Fruit fly (Drosophila melanogaster) whole organism, embryonic: ENCODE data around the gene IntS14.

ENCODE experiments used
- C15 ChIP-seq: fragments of 200-800 bp; sonication (Bioruptor generic); IDR thresholded peaks from 3 replicates; pipeline ENCODE4 v1.3.6; 2022; ENCODE audit warnings: missing biosample characterization, missing genetic modification characterization
- CG13775 ChIP-seq: fragments of 200-800 bp; sonication (Bioruptor generic); optimal IDR thresholded peaks from 3 replicates; lab custom pipeline; 2017; ENCODE audit warnings: missing biosample characterization, mild to moderate bottlenecking, missing genetic modification characterization
- CG13894 ChIP-seq: fragments of 200-800 bp; sonication (Bioruptor generic); optimal IDR thresholded peaks from 3 replicates; lab custom pipeline; 2018; ENCODE audit warnings: missing biosample characterization, mild to moderate bottlenecking, missing genetic modification characterization, moderate library complexity
- CG15514 ChIP-seq: fragments of 200-800 bp; sonication (Bioruptor generic); optimal IDR thresholded peaks from 3 replicates; lab custom pipeline; 2017; ENCODE audit warnings: missing biosample characterization, missing genetic modification characterization, mild to moderate bottlenecking, moderate library complexity, missing genetic modification reagents
- CG1647 ChIP-seq: fragments of 200-800 bp; sonication (Bioruptor generic); optimal IDR thresholded peaks from 3 replicates; lab custom pipeline; 2016; ENCODE audit warnings: missing biosample characterization, missing genetic modification characterization
- CG18619 ChIP-seq: fragments of 200-800 bp; sonication (Bioruptor generic); optimal IDR thresholded peaks from 3 replicates; lab custom pipeline; 2017; ENCODE audit warnings: missing biosample characterization, mild to moderate bottlenecking, missing genetic modification characterization
- CG2129 ChIP-seq: fragments of 200-800 bp; sonication (Bioruptor generic); IDR thresholded peaks from 2 replicates; pipeline ENCODE4 v1.3.6; 2022; ENCODE audit warnings: missing biosample characterization, missing genetic modification characterization; ENCODE audit not compliant: partially characterized antibody
- CG2889 ChIP-seq: fragments of 200-800 bp; sonication (Bioruptor generic); IDR thresholded peaks from 3 replicates; pipeline ENCODE4 v1.3.6; 2022; ENCODE audit warnings: missing biosample characterization, missing genetic modification characterization
- CG42726 ChIP-seq: fragments of 200-800 bp; sonication (Bioruptor generic); IDR thresholded peaks from 2 replicates; pipeline ENCODE4 v1.3.6; 2022; ENCODE audit warnings: missing biosample characterization, missing genetic modification characterization; ENCODE audit not compliant: partially characterized antibody
- CG4730 ChIP-seq: fragments of 200-800 bp; sonication (Bioruptor generic); IDR thresholded peaks from 2 replicates; pipeline ENCODE4 v1.3.6; 2022; ENCODE audit warnings: missing biosample characterization, missing genetic modification characterization
- CG7556 ChIP-seq: fragments of 200-800 bp; sonication (Bioruptor generic); optimal IDR thresholded peaks from 2 replicates; lab custom pipeline; 2017; ENCODE audit warnings: missing biosample characterization, mild to moderate bottlenecking, missing genetic modification characterization
- CG7786 ChIP-seq: fragments of 200-800 bp; sonication (Bioruptor generic); optimal IDR thresholded peaks from 2 replicates; lab custom pipeline; 2016; ENCODE audit warnings: missing biosample characterization, missing genetic modification characterization
- CG8089 ChIP-seq: fragments of 200-800 bp; sonication (Bioruptor generic); optimal IDR thresholded peaks from 3 replicates; lab custom pipeline; 2016; ENCODE audit warnings: missing biosample characterization, missing genetic modification characterization
- CTCF ChIP-seq: fragments of 200-800 bp; sonication (Bioruptor generic); optimal IDR thresholded peaks from 2 replicates; lab custom pipeline; 2017; ENCODE audit warnings: missing biosample characterization, mild to moderate bottlenecking, missing genetic modification characterization, moderate library complexity
- D19A ChIP-seq: fragments of 200-800 bp; optimal IDR thresholded peaks from 3 replicates; lab custom pipeline; 2019; ENCODE audit warnings: missing biosample characterization, mild to moderate bottlenecking, missing genetic modification characterization, moderate library complexity
- Doc3 ChIP-seq: fragments of 200-800 bp; sonication (Bioruptor generic); IDR thresholded peaks from 3 replicates; pipeline ENCODE4 v1.3.6; 2022; ENCODE audit warnings: missing biosample characterization, missing genetic modification characterization; ENCODE audit not compliant: partially characterized antibody
- Dp ChIP-seq: fragments of 200-800 bp; sonication (Bioruptor generic); optimal IDR thresholded peaks from 2 replicates; lab custom pipeline; 2018; ENCODE audit warnings: missing biosample characterization, mild to moderate bottlenecking, missing genetic modification characterization, moderate library complexity
- Dref ChIP-seq: fragments of 200-800 bp; sonication (Bioruptor generic); IDR thresholded peaks from 2 replicates; pipeline ENCODE4 v1.3.6; 2022; ENCODE audit warnings: missing biosample characterization, missing genetic modification characterization
- ERR ChIP-seq: fragments of 200-800 bp; sonication (Bioruptor generic); optimal IDR thresholded peaks from 2 replicates; lab custom pipeline; 2016; ENCODE audit warnings: missing biosample characterization, missing genetic modification characterization
- Ets65A ChIP-seq: fragments of 200-800 bp; sonication (Bioruptor generic); peaks from one replicate; lab custom pipeline; 2016; ENCODE audit warnings: missing biosample characterization, missing genetic modification characterization
- PHDP ChIP-seq: fragments of 200-800 bp; sonication (Bioruptor generic); optimal IDR thresholded peaks from 3 replicates; lab custom pipeline; 2018; ENCODE audit warnings: missing biosample characterization, mild to moderate bottlenecking, missing genetic modification characterization, moderate library complexity
- Poxn ChIP-seq: fragments of 200-800 bp; sonication (Bioruptor generic); IDR thresholded peaks from 2 replicates; pipeline ENCODE4 v1.3.6; 2022; ENCODE audit warnings: missing biosample characterization, missing genetic modification characterization
- Scr ChIP-seq: fragments of 200-800 bp; sonication (Bioruptor generic); IDR thresholded peaks from 2 replicates; pipeline ENCODE4 v1.3.6; 2022; ENCODE audit warnings: missing biosample characterization, missing genetic modification characterization; ENCODE audit not compliant: partially characterized antibody
- Side ChIP-seq: fragments of 200-800 bp; sonication (Bioruptor generic); optimal IDR thresholded peaks from 2 replicates; lab custom pipeline; 2016; ENCODE audit warnings: missing biosample characterization, missing genetic modification characterization
- Stat92E ChIP-seq, 3 experiments: fragments of >200 bp in 2 of 3; fragments of 200-800 bp in 1 of 3; sonication (Bioruptor generic) in 1 of 3; optimal IDR thresholded peaks; 2 replicates each; lab custom pipeline; 2017 to 2019; ENCODE audit warnings: missing biosample characterization in 3 of 3, missing genetic modification characterization in 3 of 3, mild to moderate bottlenecking in 1 of 3, moderate library complexity in 1 of 3
- ab ChIP-seq: fragments of 200-800 bp; sonication (Bioruptor generic); optimal IDR thresholded peaks from 2 replicates; lab custom pipeline; 2016; ENCODE audit warnings: missing biosample characterization, missing genetic modification characterization
- abd-A ChIP-seq: fragments of 200-800 bp; sonication (Bioruptor generic); optimal IDR thresholded peaks from 3 replicates; lab custom pipeline; 2019; ENCODE audit warnings: missing biosample characterization, mild to moderate bottlenecking, missing genetic modification characterization, moderate library complexity
- ac ChIP-seq: fragments of 200-800 bp; sonication (Bioruptor generic); optimal IDR thresholded peaks from 3 replicates; lab custom pipeline; 2017; ENCODE audit warnings: missing biosample characterization, mild to moderate bottlenecking, missing genetic modification characterization
- ato ChIP-seq: fragments of 200-800 bp; sonication (Bioruptor generic); IDR thresholded peaks from 2 replicates; pipeline ENCODE4 v1.3.6; 2022; ENCODE audit warnings: missing biosample characterization, missing genetic modification characterization; ENCODE audit not compliant: partially characterized antibody
- bab2 ChIP-seq: fragments of 200-800 bp; sonication (Bioruptor generic); optimal IDR thresholded peaks from 2 replicates; lab custom pipeline; 2016; ENCODE audit warnings: missing biosample characterization, missing genetic modification characterization
- bcd ChIP-seq: fragments of 200-800 bp; sonication (Bioruptor generic); optimal IDR thresholded peaks from 2 replicates; lab custom pipeline; 2017; ENCODE audit warnings: missing biosample characterization, mild to moderate bottlenecking, missing genetic modification characterization
- emc ChIP-seq: fragments of 200-800 bp; sonication (Bioruptor generic); optimal IDR thresholded peaks from 2 replicates; lab custom pipeline; 2016; ENCODE audit warnings: missing biosample characterization, missing genetic modification characterization
- ind ChIP-seq: fragments of 200-800 bp; sonication (Bioruptor generic); optimal IDR thresholded peaks from 3 replicates; lab custom pipeline; 2016; ENCODE audit warnings: missing biosample characterization, missing genetic modification characterization
- kah ChIP-seq: fragments of 200-800 bp; sonication (Bioruptor generic); optimal IDR thresholded peaks from 2 replicates; lab custom pipeline; 2018; ENCODE audit warnings: missing biosample characterization, mild to moderate bottlenecking, missing genetic modification characterization
- kay ChIP-seq: fragments of 200-800 bp; sonication (Bioruptor generic); optimal IDR thresholded peaks from 2 replicates; lab custom pipeline; 2016; ENCODE audit warnings: missing biosample characterization, missing genetic modification characterization
- nom ChIP-seq: fragments of 200-800 bp; sonication (Bioruptor generic); optimal IDR thresholded peaks from 2 replicates; lab custom pipeline; 2017; ENCODE audit warnings: missing biosample characterization, missing genetic modification characterization, mild to moderate bottlenecking, moderate library complexity, missing genetic modification reagents
- pho ChIP-seq: fragments of 200-800 bp; sonication (Bioruptor generic); optimal IDR thresholded peaks from 2 replicates; lab custom pipeline; 2016; ENCODE audit warnings: missing biosample characterization, missing genetic modification characterization
- prd ChIP-seq, 3 experiments: fragments of >200 bp in 2 of 3; fragments of 200-800 bp in 1 of 3; sonication (Bioruptor generic) in 1 of 3; optimal IDR thresholded peaks in 2 of 3; IDR thresholded peaks in 1 of 3; 2 replicates in 2 of 3; 3 replicates in 1 of 3; pipeline versions ENCODE4 v1.3.6 to Lab custom; 2017 to 2022; ENCODE audit warnings: missing biosample characterization in 1 of 3, missing genetic modification characterization in 1 of 3
- psq ChIP-seq: fragments of 200-800 bp; sonication (Bioruptor generic); optimal IDR thresholded peaks from 2 replicates; lab custom pipeline; 2017; ENCODE audit warnings: missing biosample characterization, missing genetic modification characterization
- salm ChIP-seq: fragments of 200-800 bp; sonication (Bioruptor generic); optimal IDR thresholded peaks from 2 replicates; lab custom pipeline; 2018; ENCODE audit warnings: missing biosample characterization, mild to moderate bottlenecking, missing genetic modification characterization
- scrt ChIP-seq: fragments of 200-800 bp; sonication (Bioruptor generic); optimal IDR thresholded peaks from 2 replicates; lab custom pipeline; 2018; ENCODE audit warnings: missing biosample characterization, mild to moderate bottlenecking, missing genetic modification characterization, moderate library complexity
- tio ChIP-seq: fragments of 200-800 bp; sonication (Bioruptor generic); optimal IDR thresholded peaks from 2 replicates; lab custom pipeline; 2017; ENCODE audit warnings: missing biosample characterization, missing genetic modification characterization, inconsistent platforms
- vfl ChIP-seq: fragments of 200-800 bp; sonication (Bioruptor generic); optimal IDR thresholded peaks from 2 replicates; lab custom pipeline; 2016; ENCODE audit warnings: missing biosample characterization, missing genetic modification characterization
- vnd ChIP-seq: fragments of 200-800 bp; sonication (Bioruptor generic); IDR thresholded peaks from 3 replicates; pipeline ENCODE4 v1.3.6; 2022; ENCODE audit warnings: missing biosample characterization, missing genetic modification characterization; ENCODE audit not compliant: partially characterized antibody
- wek ChIP-seq: fragments of 200-800 bp; sonication (Bioruptor generic); optimal IDR thresholded peaks from 3 replicates; lab custom pipeline; 2018; ENCODE audit warnings: missing biosample characterization, mild to moderate bottlenecking, missing genetic modification characterization, moderate library complexity

IntS14 gene

dm6 chr2L:1142730-1143281 is 21.4 kb upstream of the IntS14 start, which contains the start of gene MFS3 (continued):
- no peak for TF ChIP-seq Scr
- TF ChIP-seq salm (tag; lab: Kevin White, UChicago), result no peak
- TF ChIP-seq vfl (GFP tag; lab: Kevin White, UChicago), result no peak
- TF ChIP-seq CG13775, result peak; percentile 2
- no peak for TF ChIP-seq CG2129 (GFP tag; lab: Robert Waterston, UW)
- no peak for TF ChIP-seq wek (GFP tag; lab: Kevin White, UChicago)
- TF ChIP-seq CG7786 (GFP tag; lab: Kevin White, UChicago), result no peak
- TF ChIP-seq CG18619 (GFP tag; lab: Kevin White, UChicago), result no peak
- no peak for TF ChIP-seq vnd (GFP tag; lab: Robert Waterston, UW)
- peak; percentile 96 for TF ChIP-seq abd-A (tag; lab: Kevin White, UChicago)
- TF ChIP-seq psq (GFP tag; lab: Kevin White, UChicago), result no peak
- peak; percentile 20 for TF ChIP-seq PHDP (tag; lab: Kevin White, UChicago)
- TF ChIP-seq Dp (GFP tag; lab: Kevin White, UChicago), result peak; percentile 60
- peak; percentile 37 for TF ChIP-seq nom (GFP tag; lab: Kevin White, UChicago)
- no peak for TF ChIP-seq ac (GFP tag; lab: Kevin White, UChicago)
- no peak for TF ChIP-seq bab2 (GFP tag; lab: Kevin White, UChicago)
- peak; percentile 82 for TF ChIP-seq CTCF

dm6 chr2L:1143286-1143685 is 21.0 kb upstream of the IntS14 start:
- TF ChIP-seq ERR (GFP tag; lab: Kevin White, UChicago) (peak; percentile 87), CG13894 (peak; percentile 44), kah (GFP tag; lab: Kevin White, UChicago) (peak; percentile 75), scrt (GFP tag; lab: Kevin White, UChicago) (peak; percentile 58), Ets65A (GFP tag; lab: Kevin White, UChicago) (peak; percentile 17), CG42726 (GFP tag; lab: Robert Waterston, UW) (0 out of 2 replicates have a peak, but pooled peaks have one; percentile 3), ab (GFP tag; lab: Kevin White, UChicago) (no peak), CG15514 (GFP tag; lab: Kevin White, UChicago) (no peak), D19A (tag; lab: Kevin White, UChicago) (peak; percentile 43), CG2889 (no peak), C15 (GFP tag; lab: Robert Waterston, UW) (no peak), Doc3 (GFP tag; lab: Robert Waterston, UW) (no peak), CG1647 (GFP tag; lab: Kevin White, UChicago) (no peak)

dm6 chr2L:1144371-1145360 is 19.6 kb upstream of the IntS14 start:
- peak; percentile 18 for TF ChIP-seq pho
- TF ChIP-seq ind (GFP tag; lab: Kevin White, UChicago), result peak; percentile 49
- no peak for TF ChIP-seq kay (GFP tag; lab: Kevin White, UChicago)
- no peak for TF ChIP-seq Side (GFP tag; lab: Kevin White, UChicago)
- no peak for TF ChIP-seq emc (GFP tag; lab: Kevin White, UChicago)
- TF ChIP-seq bcd (GFP tag; lab: Kevin White, UChicago), result peak; percentile 53
- peak; percentile 28 for TF ChIP-seq CG7556
- no peak for TF ChIP-seq Dref (GFP tag; lab: Robert Waterston, UW)
- TF ChIP-seq tio (GFP tag; lab: Kevin White, UChicago), result no peak
- 0 out of 2 replicates have a peak, but pooled peaks have one; percentile 10 for TF ChIP-seq CG4730 (GFP tag; lab: Robert Waterston, UW)
- no peak for TF ChIP-seq prd (optimal IDR thresholded peaks at IDR 0.05; lab: Kevin White, UChicago)
- TF ChIP-seq prd (GFP tag; IDR thresholded peaks at IDR 0.05; lab: Robert Waterston, UW), result peak; percentile 54; the same call in 2 of the 3 replicates
- TF ChIP-seq CG8089, result no peak
- no peak for TF ChIP-seq Poxn (GFP tag; lab: Robert Waterston, UW)
- TF ChIP-seq ato, result no peak
- TF ChIP-seq Stat92E (GFP tag; optimal IDR thresholded peaks at IDR 0.05; lab: Kevin White, UChicago), result no peak
